Fruit fly (Drosophila melanogaster) whole organism, embryonic: ENCODE data around the gene Ttc19.

Experiments used
- CG1233 ChIP-seq: fragments of 200-800 bp; sonication (Bioruptor generic); optimal IDR thresholded peaks from 4 replicates; lab custom pipeline; 2018; ENCODE audit warnings: missing biosample characterization, mild to moderate bottlenecking, missing genetic modification characterization
- CG13287 ChIP-seq: fragments of 200-800 bp; sonication (Bioruptor generic); IDR thresholded peaks from 2 replicates; pipeline ENCODE4 v1.3.6; 2022; ENCODE audit warnings: missing biosample characterization, missing genetic modification characterization; ENCODE audit not compliant: partially characterized antibody
- CG14050 ChIP-seq: fragments of 200-800 bp; sonication (Bioruptor generic); IDR thresholded peaks from 3 replicates; pipeline ENCODE4 v1.3.6; 2022; ENCODE audit warnings: missing biosample characterization, missing genetic modification characterization
- CG14965 ChIP-seq: fragments of 200-800 bp; sonication (Bioruptor generic); optimal IDR thresholded peaks from 2 replicates; lab custom pipeline; 2016; ENCODE audit warnings: missing biosample characterization, missing genetic modification characterization, borderline replicate concordance
- CG15269 ChIP-seq: fragments of 200-800 bp; sonication (Bioruptor generic); optimal IDR thresholded peaks from 2 replicates; lab custom pipeline; 2018; ENCODE audit warnings: missing biosample characterization, mild to moderate bottlenecking, missing genetic modification characterization, moderate library complexity
- CG1529 ChIP-seq: fragments of 200-800 bp; sonication (Bioruptor generic); optimal IDR thresholded peaks from 3 replicates; lab custom pipeline; 2018; ENCODE audit warnings: missing biosample characterization, missing genetic modification characterization
- CG15479 ChIP-seq: fragments of 200-800 bp; sonication (Bioruptor generic); optimal IDR thresholded peaks from 3 replicates; lab custom pipeline; 2019; ENCODE audit warnings: missing biosample characterization, mild to moderate bottlenecking, missing genetic modification characterization, moderate library complexity
- CG16779 ChIP-seq: fragments of 200-800 bp; sonication (Bioruptor generic); IDR thresholded peaks from 2 replicates; pipeline ENCODE4 v1.3.6; 2022; ENCODE audit warnings: missing biosample characterization, missing genetic modification characterization
- CG17328 ChIP-seq: fragments of 200-800 bp; sonication (Bioruptor generic); IDR thresholded peaks from 2 replicates; pipeline ENCODE4 v1.3.6; 2022; ENCODE audit warnings: missing biosample characterization, missing genetic modification characterization
- CG17912 ChIP-seq: fragments of 200-800 bp; sonication (Bioruptor generic); optimal IDR thresholded peaks from 2 replicates; lab custom pipeline; 2018; ENCODE audit warnings: missing biosample characterization, mild to moderate bottlenecking, missing genetic modification characterization
- CG42726 ChIP-seq: fragments of 200-800 bp; sonication (Bioruptor generic); IDR thresholded peaks from 2 replicates; pipeline ENCODE4 v1.3.6; 2022; ENCODE audit warnings: missing biosample characterization, missing genetic modification characterization; ENCODE audit not compliant: partially characterized antibody
- CG6689 ChIP-seq: fragments of 200-800 bp; sonication (Bioruptor generic); IDR thresholded peaks from 2 replicates; pipeline ENCODE4 v1.3.6; 2022; ENCODE audit warnings: missing biosample characterization, missing genetic modification characterization
- CG7372 ChIP-seq: fragments of 200-800 bp; sonication (Bioruptor generic); IDR thresholded peaks from 2 replicates; pipeline ENCODE4 v1.3.6; 2022; ENCODE audit warnings: missing biosample characterization, missing genetic modification characterization
- CG7556 ChIP-seq: fragments of 200-800 bp; sonication (Bioruptor generic); optimal IDR thresholded peaks from 2 replicates; lab custom pipeline; 2017; ENCODE audit warnings: missing biosample characterization, mild to moderate bottlenecking, missing genetic modification characterization
- CTCF ChIP-seq: fragments of 200-800 bp; sonication (Bioruptor generic); optimal IDR thresholded peaks from 2 replicates; lab custom pipeline; 2017; ENCODE audit warnings: missing biosample characterization, mild to moderate bottlenecking, missing genetic modification characterization, moderate library complexity
- CoRest ChIP-seq: fragments of 200-800 bp; sonication (Bioruptor generic); optimal IDR thresholded peaks from 3 replicates; lab custom pipeline; 2018; ENCODE audit warnings: missing biosample characterization, mild to moderate bottlenecking, missing genetic modification characterization, moderate library complexity
- Deaf1 ChIP-seq: fragments of 200-800 bp; optimal IDR thresholded peaks from 3 replicates; lab custom pipeline; 2019; ENCODE audit warnings: missing biosample characterization, mild to moderate bottlenecking, missing genetic modification characterization, moderate library complexity
- Drgx ChIP-seq: fragments of 200-800 bp; sonication (Bioruptor generic); IDR thresholded peaks from 2 replicates; pipeline ENCODE4 v1.3.6; 2022; ENCODE audit warnings: missing biosample characterization, missing genetic modification characterization
- HLH54F ChIP-seq: fragments of 200-800 bp; sonication (Bioruptor generic); optimal IDR thresholded peaks from 3 replicates; lab custom pipeline; 2016; ENCODE audit warnings: missing biosample characterization, missing genetic modification characterization
- Hmx ChIP-seq: fragments of 200-800 bp; sonication (Bioruptor generic); optimal IDR thresholded peaks from 2 replicates; lab custom pipeline; 2016; ENCODE audit warnings: missing biosample characterization, missing genetic modification characterization
- Hr3 ChIP-seq: fragments of 200-800 bp; sonication (Bioruptor generic); optimal IDR thresholded peaks from 3 replicates; lab custom pipeline; 2016; ENCODE audit warnings: missing biosample characterization, missing genetic modification characterization
- Max ChIP-seq: fragments of 200-800 bp; sonication (Bioruptor generic); optimal IDR thresholded peaks from 2 replicates; lab custom pipeline; 2016; ENCODE audit warnings: missing biosample characterization, mild to moderate bottlenecking, missing genetic modification characterization
- Side ChIP-seq: fragments of 200-800 bp; sonication (Bioruptor generic); optimal IDR thresholded peaks from 2 replicates; lab custom pipeline; 2016; ENCODE audit warnings: missing biosample characterization, missing genetic modification characterization
- Six4 ChIP-seq: fragments of 200-800 bp; sonication (Bioruptor generic); optimal IDR thresholded peaks from 2 replicates; lab custom pipeline; 2016; ENCODE audit warnings: missing biosample characterization, missing genetic modification characterization
- Xbp1 ChIP-seq: fragments of 200-800 bp; sonication (Bioruptor generic); optimal IDR thresholded peaks from 3 replicates; lab custom pipeline; 2016; ENCODE audit warnings: missing biosample characterization, mild to moderate bottlenecking, missing genetic modification characterization
- Xrp1 ChIP-seq: fragments of 200-800 bp; sonication (Bioruptor generic); IDR thresholded peaks from 2 replicates; pipeline ENCODE4 v1.3.6; 2022; ENCODE audit warnings: missing biosample characterization, missing genetic modification characterization
- ara ChIP-seq: fragments of 200-800 bp; sonication (Bioruptor generic); IDR thresholded peaks from 2 replicates; pipeline ENCODE4 v1.3.6; 2022; ENCODE audit warnings: missing biosample characterization, missing genetic modification characterization
- bcd ChIP-seq: fragments of 200-800 bp; sonication (Bioruptor generic); optimal IDR thresholded peaks from 2 replicates; lab custom pipeline; 2017; ENCODE audit warnings: missing biosample characterization, mild to moderate bottlenecking, missing genetic modification characterization
- chinmo ChIP-seq: fragments of 200-800 bp; sonication (Bioruptor generic); IDR thresholded peaks from 4 replicates; pipeline ENCODE4 v1.3.6; 2022; ENCODE audit warnings: missing biosample characterization, missing genetic modification characterization; ENCODE audit not compliant: partially characterized antibody
- crc ChIP-seq: fragments of 200-800 bp; sonication (Bioruptor generic); optimal IDR thresholded peaks from 2 replicates; lab custom pipeline; 2016; ENCODE audit warnings: missing biosample characterization, missing genetic modification characterization
- eve ChIP-seq, 2 experiments: fragments of >200 bp; optimal IDR thresholded peaks; 2 replicates each; lab custom pipeline; 2017; ENCODE audit warnings: missing biosample characterization in 2 of 2, missing genetic modification characterization in 2 of 2
- exex ChIP-seq: fragments of 200-800 bp; sonication (Bioruptor generic); optimal IDR thresholded peaks from 4 replicates; lab custom pipeline; 2018; ENCODE audit warnings: missing biosample characterization, mild to moderate bottlenecking, missing genetic modification characterization, moderate library complexity
- fd96Cb ChIP-seq: fragments of 200-800 bp; sonication (Bioruptor generic); optimal IDR thresholded peaks from 2 replicates; lab custom pipeline; 2018; ENCODE audit warnings: missing biosample characterization, mild to moderate bottlenecking, missing genetic modification characterization, moderate library complexity
- grn ChIP-seq: fragments of 200-800 bp; sonication (Bioruptor generic); optimal IDR thresholded peaks from 3 replicates; lab custom pipeline; 2017; ENCODE audit warnings: missing biosample characterization, missing genetic modification characterization
- hbn ChIP-seq: fragments of 200-800 bp; sonication (Bioruptor generic); IDR thresholded peaks from 2 replicates; pipeline ENCODE4 v1.3.6; 2022; ENCODE audit warnings: missing biosample characterization, missing genetic modification characterization; ENCODE audit not compliant: partially characterized antibody
- klu ChIP-seq: fragments of 200-800 bp; sonication (Bioruptor generic); IDR thresholded peaks from 2 replicates; pipeline ENCODE4 v1.3.6; 2022; ENCODE audit warnings: missing biosample characterization, missing genetic modification characterization
- kni ChIP-seq: fragments of 200-800 bp; sonication (Bioruptor generic); optimal IDR thresholded peaks from 3 replicates; lab custom pipeline; 2017; ENCODE audit warnings: mild to moderate bottlenecking, missing biosample characterization, missing genetic modification reagents, missing genetic modification characterization
- luna ChIP-seq: fragments of 200-800 bp; sonication (Bioruptor generic); optimal IDR thresholded peaks from 2 replicates; lab custom pipeline; 2016; ENCODE audit warnings: missing biosample characterization, missing genetic modification characterization
- mld ChIP-seq: fragments of 200-800 bp; sonication (Bioruptor generic); IDR thresholded peaks from 3 replicates; pipeline ENCODE4 v1.3.6; 2022; ENCODE audit warnings: missing biosample characterization, missing genetic modification characterization; ENCODE audit not compliant: partially characterized antibody
- p53 ChIP-seq: fragments of 200-800 bp; sonication (Bioruptor generic); optimal IDR thresholded peaks from 2 replicates; lab custom pipeline; 2016; ENCODE audit warnings: missing biosample characterization, missing genetic modification characterization
- pan ChIP-seq, 4 experiments: fragments of >200 bp in 3 of 4; fragments of 200-800 bp in 1 of 4; sonication (Bioruptor generic) in 1 of 4; optimal IDR thresholded peaks in 3 of 4; IDR thresholded peaks in 1 of 4; 2 replicates each; pipeline versions ENCODE4 v1.3.6 to Lab custom; 2017 to 2022; ENCODE audit warnings: missing biosample characterization in 2 of 4, missing genetic modification characterization in 2 of 4, mixed read lengths in 1 of 4
- ro ChIP-seq: fragments of 200-800 bp; sonication (Bioruptor generic); IDR thresholded peaks from 2 replicates; pipeline ENCODE4 v1.3.6; 2022; ENCODE audit warnings: missing biosample characterization, missing genetic modification characterization
- run ChIP-seq: fragments of 200-800 bp; sonication (Bioruptor generic); optimal IDR thresholded peaks from 3 replicates; lab custom pipeline; 2018; ENCODE audit warnings: missing biosample characterization, mild to moderate bottlenecking, missing genetic modification characterization
- scrt ChIP-seq: fragments of 200-800 bp; sonication (Bioruptor generic); optimal IDR thresholded peaks from 2 replicates; lab custom pipeline; 2018; ENCODE audit warnings: missing biosample characterization, mild to moderate bottlenecking, missing genetic modification characterization, moderate library complexity
- seq ChIP-seq: fragments of 200-800 bp; sonication (Bioruptor generic); IDR thresholded peaks from 2 replicates; pipeline ENCODE4 v1.3.6; 2022; ENCODE audit warnings: missing biosample characterization, missing genetic modification characterization
- tna ChIP-seq: fragments of 200-800 bp; sonication (Bioruptor generic); IDR thresholded peaks from 2 replicates; pipeline ENCODE4 v1.3.6; 2022; ENCODE audit warnings: missing biosample characterization, missing genetic modification characterization; ENCODE audit not compliant: partially characterized antibody
- toy ChIP-seq: fragments of 200-800 bp; sonication (Bioruptor generic); IDR thresholded peaks from 2 replicates; pipeline ENCODE4 v1.3.6; 2022; ENCODE audit warnings: missing biosample characterization, missing genetic modification characterization
- twi ChIP-seq: fragments of 200-800 bp; optimal IDR thresholded peaks from 2 replicates; lab custom pipeline; 2019; ENCODE audit warnings: missing biosample characterization, mild to moderate bottlenecking, missing genetic modification characterization, moderate library complexity
- zf30C ChIP-seq: fragments of 200-800 bp; sonication (Bioruptor generic); optimal IDR thresholded peaks from 3 replicates; lab custom pipeline; 2018; ENCODE audit warnings: missing biosample characterization, mild to moderate bottlenecking, missing genetic modification characterization
- zfh2 ChIP-seq: fragments of 200-800 bp; sonication (Bioruptor generic); optimal IDR thresholded peaks from 2 replicates; lab custom pipeline; 2016; ENCODE audit warnings: missing biosample characterization, missing genetic modification characterization

Ttc19 gene

DNA sequence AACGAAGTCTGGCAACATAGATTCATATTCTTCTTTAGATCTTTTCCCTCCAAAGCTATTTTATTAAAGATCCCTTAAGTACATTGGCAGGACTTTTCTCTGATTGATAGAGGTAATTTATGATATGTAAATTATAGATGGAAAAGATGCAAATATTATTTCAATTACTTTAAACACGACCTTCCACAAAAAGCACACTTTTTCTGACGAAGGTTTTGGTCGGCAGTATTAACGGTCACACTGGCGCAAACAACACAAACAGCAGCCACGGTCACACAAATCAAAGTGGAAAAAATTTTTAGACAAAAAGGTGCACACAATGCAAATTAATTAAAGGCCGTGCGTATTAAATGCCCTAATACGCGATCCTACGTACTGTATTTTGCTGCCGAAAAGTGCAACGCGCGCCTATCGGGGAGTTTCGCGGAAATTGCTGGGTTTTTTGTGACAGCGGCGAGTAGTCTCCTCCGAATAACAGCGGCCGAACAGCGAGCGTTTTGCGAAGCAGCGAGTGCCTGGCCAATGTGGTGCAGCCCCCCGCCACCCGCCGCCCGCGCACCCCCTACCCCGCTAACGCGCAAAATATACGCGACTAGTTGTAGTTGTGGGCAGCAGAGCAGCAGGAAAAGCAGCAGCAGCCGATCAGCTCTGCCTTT, 9.0 kb upstream of the Ttc19 start, which contains the start of gene CG10492 (continued):
- TF ChIP-seq CG6689 (GFP tag; lab: Robert Waterston, UW) (no peak), CG15269 (tag; lab: Kevin White, UChicago) (no peak), Max (GFP tag; lab: Kevin White, UChicago) (peak; percentile 32), seq (no peak), zfh2 (GFP tag; lab: Kevin White, UChicago) (no peak), CG7372 (no peak), CG7556 (GFP tag; lab: Kevin White, UChicago) (no peak), ara (GFP tag; lab: Robert Waterston, UW) (no peak), run (tag; lab: Kevin White, UChicago) (no peak), CG16779 (GFP tag; lab: Robert Waterston, UW) (no peak), CG14965 (no peak), luna (GFP tag; lab: Kevin White, UChicago) (no peak), scrt (GFP tag; lab: Kevin White, UChicago) (no peak), klu (GFP tag; lab: Robert Waterston, UW) (peak; percentile 39; the same call in 1 of the 2 replicates), ro (GFP tag; lab: Robert Waterston, UW) (no peak), kni (GFP tag; lab: Kevin White, UChicago) (peak; percentile 92), Hr3 (GFP tag; lab: Kevin White, UChicago) (no peak), CG1233 (GFP tag; lab: Kevin White, UChicago) (no peak), CG17328 (GFP tag; lab: Robert Waterston, UW) (no peak), CG17912 (GFP tag; lab: Kevin White, UChicago) (no peak), Side (GFP tag; lab: Kevin White, UChicago) (no peak), grn (GFP tag; lab: Kevin White, UChicago) (no peak), CoRest (tag; lab: Kevin White, UChicago) (peak; percentile 42), Xbp1 (GFP tag; lab: Kevin White, UChicago) (no peak), CG42726 (GFP tag; lab: Robert Waterston, UW) (0 out of 2 replicates have a peak, but pooled peaks have one; percentile 21), pan (optimal IDR thresholded peaks at IDR 0.05; lab: Kevin White, UChicago) (no peak), pan (GFP tag; optimal IDR thresholded peaks at IDR 0.05 in 1 of 2, IDR thresholded peaks at IDR 0.05 in 1 of 2) (no peak), CTCF (GFP tag; lab: Kevin White, UChicago) (peak; percentile 37), CG1529 (no peak), CG13287 (GFP tag; lab: Robert Waterston, UW) (peak; percentile 54), exex (no peak), Six4 (GFP tag; lab: Kevin White, UChicago) (no peak), tna (GFP tag; lab: Robert Waterston, UW) (no peak), Hmx (GFP tag; lab: Kevin White, UChicago) (no peak), eve (GFP tag; optimal IDR thresholded peaks at IDR 0.05; lab: Kevin White, UChicago) (no peak), Deaf1 (tag; lab: Kevin White, UChicago) (peak; percentile 10), HLH54F (GFP tag; lab: Kevin White, UChicago) (no peak), bcd (GFP tag; lab: Kevin White, UChicago) (no peak), p53 (no peak), CG14050 (GFP tag; lab: Robert Waterston, UW) (no peak), zf30C (no peak), hbn (no peak), mld (GFP tag; lab: Robert Waterston, UW) (no peak), twi (no peak), toy (GFP tag; lab: Robert Waterston, UW) (no peak), fd96Cb (tag; lab: Kevin White, UChicago) (no peak), Drgx (GFP tag; lab: Robert Waterston, UW) (no peak), CG15479 (no peak), chinmo (GFP tag; lab: Robert Waterston, UW) (peak; percentile 73; the same call in 1 of the 4 replicates), crc (GFP tag; lab: Kevin White, UChicago) (no peak), Xrp1 (GFP tag; lab: Robert Waterston, UW) (no peak)
